Fruit fly (Drosophila melanogaster) ovary, adult (tissue): ENCODE measurements around the gene CG46059.

Source experiments
- CG17801 ChIP-seq: fragments of 200-800 bp; optimal IDR thresholded peaks from 2 replicates; lab custom pipeline; 2019; ENCODE audit warnings: missing biosample characterization, mild to moderate bottlenecking, missing genetic modification characterization, moderate library complexity; ENCODE audit not compliant: partially characterized antibody

CG46059 gene

DNA sequence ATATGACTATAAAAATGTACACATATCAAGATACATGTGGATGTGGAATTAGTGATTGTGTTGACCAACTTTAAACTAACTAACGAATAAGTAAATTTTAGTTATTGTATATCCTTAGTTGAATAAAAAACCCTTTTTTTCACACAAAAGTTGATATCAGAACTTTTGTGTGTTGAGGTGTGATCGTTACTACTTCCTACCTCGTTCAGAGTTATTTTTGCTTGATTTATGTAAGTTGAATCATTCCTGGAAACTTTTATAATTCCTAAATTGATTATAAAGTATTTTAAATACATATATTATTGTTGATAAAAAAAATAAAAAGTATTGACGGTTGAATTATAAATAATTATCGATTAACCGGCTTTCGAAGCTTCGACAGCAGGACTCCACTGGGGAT is at the start of gene CG46059:
Gene CG46059, minus strand, starts transcription at position 101 of the 400 bp plus-strand sequence.
- TF ChIP-seq CG17801 (GFP tag; lab: Kevin White, UChicago) = no peak

- TF ChIP-seq CG17801 (GFP tag; lab: Kevin White, UChicago) = no peak
Observed at dm6 chr2L:19233300-19233699, 49.7 kb upstream of the CG46059 start.

- no peak for TF ChIP-seq CG17801 (GFP tag; lab: Kevin White, UChicago)
Observed at dm6 chr2L:19230518-19230917, 46.9 kb upstream of the CG46059 start.

DNA sequence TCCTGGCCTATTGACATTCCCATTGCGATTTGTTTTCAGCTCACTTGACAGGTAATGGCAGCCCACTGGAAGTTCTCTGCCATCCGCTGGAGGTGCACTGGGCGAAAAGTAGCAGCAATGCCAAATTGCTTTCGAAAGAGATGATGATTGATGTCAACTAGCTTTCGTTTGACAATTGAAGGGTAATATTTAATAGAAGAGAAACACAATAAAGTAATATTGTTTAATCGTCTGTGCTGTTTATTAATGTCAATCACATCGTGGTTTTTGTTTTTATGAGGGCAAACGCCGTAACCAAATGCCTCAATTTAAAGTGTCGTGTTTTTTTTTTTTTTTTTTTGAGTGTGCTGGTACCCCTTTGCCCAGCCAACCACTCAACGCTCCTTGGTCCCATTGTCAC is 45.5 kb upstream of the CG46059 start:
- TF ChIP-seq CG17801 (GFP tag; lab: Kevin White, UChicago) = no peak

DNA sequence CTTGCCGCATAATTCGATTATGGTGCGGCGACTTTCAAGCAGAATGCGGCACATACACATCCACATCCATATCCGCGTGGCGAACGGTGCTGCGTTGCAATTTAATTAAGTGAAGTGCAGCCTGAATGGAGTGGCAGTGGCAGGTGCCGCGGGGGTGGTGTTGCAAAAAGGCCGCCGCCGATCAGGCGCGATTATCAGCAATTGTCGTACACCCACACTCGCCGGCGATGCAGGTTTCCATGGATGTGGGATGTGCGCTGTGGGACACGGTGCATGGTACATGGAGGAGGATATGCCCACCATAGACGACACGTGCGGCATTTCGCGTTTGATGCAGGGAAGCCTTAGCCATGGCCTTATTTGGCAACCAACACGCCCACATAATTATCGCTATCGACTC is 44.1 kb upstream of the CG46059 start:
- no peak for TF ChIP-seq CG17801 (GFP tag; lab: Kevin White, UChicago)

DNA sequence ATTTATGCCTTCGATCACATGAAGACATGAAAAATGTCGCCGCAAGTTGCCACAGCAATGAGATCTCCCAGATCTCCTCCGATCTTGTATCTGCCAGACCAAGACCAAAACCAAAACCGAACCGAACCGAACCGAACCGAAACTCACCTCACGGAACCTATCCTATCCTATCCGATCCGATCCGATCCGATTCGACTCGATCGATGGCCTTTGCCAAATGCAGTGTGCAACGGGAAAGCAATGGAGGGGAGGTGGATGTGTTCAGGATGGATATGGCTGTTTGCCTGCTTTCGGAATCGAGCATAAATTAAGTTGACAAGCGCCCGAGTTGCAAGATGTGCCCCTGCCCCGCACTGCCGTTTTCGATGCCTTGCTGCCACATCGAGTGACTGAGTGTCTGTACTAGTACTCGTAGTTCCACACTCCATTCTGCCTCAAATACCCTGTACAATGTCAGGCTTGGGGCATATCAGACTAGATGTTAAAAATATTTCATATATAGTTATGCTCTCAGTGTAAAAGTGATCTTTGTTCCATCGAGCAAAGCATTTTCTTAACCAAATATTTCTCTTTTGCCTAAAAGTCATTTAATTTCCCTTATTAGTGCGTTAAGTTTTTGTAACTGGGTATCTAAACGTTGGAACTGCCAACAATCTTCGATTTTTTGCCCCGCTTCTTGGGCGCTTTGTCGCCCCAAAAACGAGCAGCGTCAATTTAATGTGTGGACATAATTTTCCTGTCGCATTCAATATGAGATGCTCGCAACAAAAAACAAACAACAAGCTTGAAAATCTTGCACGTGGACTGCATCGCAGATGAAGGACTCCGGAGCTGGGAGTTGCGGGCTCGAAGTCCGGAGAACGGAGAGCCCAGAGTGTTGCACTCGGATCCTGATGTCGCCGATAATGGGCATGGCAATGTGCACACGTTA is 42.7 kb upstream of the CG46059 start:
- no peak for TF ChIP-seq CG17801 (GFP tag; lab: Kevin White, UChicago)

- no peak for TF ChIP-seq CG17801 (GFP tag; lab: Kevin White, UChicago)
Observed at dm6 chr2L:19222311-19222710, 38.7 kb upstream of the CG46059 start.

- no peak for TF ChIP-seq CG17801 (GFP tag; lab: Kevin White, UChicago)
Observed at dm6 chr2L:19220036-19220612, 36.5 kb upstream of the CG46059 start.

DNA sequence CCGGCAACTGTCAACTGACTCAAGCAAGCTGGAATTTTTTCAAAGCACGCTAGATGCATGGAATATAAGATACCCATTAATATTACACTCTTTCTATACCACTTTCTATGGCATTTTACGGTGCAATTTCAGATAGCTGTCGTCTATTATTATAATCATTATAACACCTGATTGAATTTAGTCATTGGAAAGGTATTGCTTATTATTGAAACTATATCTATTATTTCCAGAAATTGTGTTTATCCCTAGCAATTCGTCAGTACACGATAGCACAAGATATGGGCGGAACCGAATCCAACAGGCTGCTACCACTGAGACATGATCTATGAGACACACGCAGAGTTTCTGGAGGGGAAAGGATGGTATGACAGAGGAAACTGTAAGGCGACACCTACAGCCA is 35.9 kb upstream of the CG46059 start:
- TF ChIP-seq CG17801 (GFP tag; lab: Kevin White, UChicago) = no peak

dm6 chr2L:19217933-19218332 is 34.3 kb upstream of the CG46059 start:
- TF ChIP-seq CG17801 (GFP tag; lab: Kevin White, UChicago) = no peak

DNA sequence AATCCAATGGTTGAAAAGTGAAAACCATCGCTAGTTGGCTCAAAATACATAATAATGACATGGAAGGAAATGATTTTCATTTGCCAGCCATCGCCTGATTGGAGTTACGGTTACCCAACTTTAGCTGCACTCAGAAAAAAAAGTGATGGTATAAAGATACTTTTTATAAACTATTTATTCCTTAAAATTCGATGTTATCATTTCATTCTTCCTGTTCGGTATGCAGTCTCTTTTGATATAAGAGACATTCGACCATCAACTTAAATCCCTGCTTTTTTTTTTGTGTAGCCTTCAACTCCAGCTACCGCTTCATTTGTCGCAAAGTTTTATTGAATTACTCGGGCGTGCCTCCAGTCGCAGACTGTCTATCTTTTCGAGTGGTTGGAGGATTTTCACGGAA is 28.8 kb upstream of the CG46059 start:
- no peak for TF ChIP-seq CG17801 (GFP tag; lab: Kevin White, UChicago)

dm6 chr2L:19208874-19209273 is 25.3 kb upstream of the CG46059 start:
- no peak for TF ChIP-seq CG17801 (GFP tag; lab: Kevin White, UChicago)

- no peak for TF ChIP-seq CG17801 (GFP tag; lab: Kevin White, UChicago)
Observed at dm6 chr2L:19204546-19204945, 21.0 kb upstream of the CG46059 start.

- TF ChIP-seq CG17801 (GFP tag; lab: Kevin White, UChicago) = no peak
Observed at dm6 chr2L:19201841-19202240, 18.3 kb upstream of the CG46059 start.

- TF ChIP-seq CG17801 (GFP tag; lab: Kevin White, UChicago) = no peak
Observed at dm6 chr2L:19200211-19200610, 16.6 kb upstream of the CG46059 start.

DNA sequence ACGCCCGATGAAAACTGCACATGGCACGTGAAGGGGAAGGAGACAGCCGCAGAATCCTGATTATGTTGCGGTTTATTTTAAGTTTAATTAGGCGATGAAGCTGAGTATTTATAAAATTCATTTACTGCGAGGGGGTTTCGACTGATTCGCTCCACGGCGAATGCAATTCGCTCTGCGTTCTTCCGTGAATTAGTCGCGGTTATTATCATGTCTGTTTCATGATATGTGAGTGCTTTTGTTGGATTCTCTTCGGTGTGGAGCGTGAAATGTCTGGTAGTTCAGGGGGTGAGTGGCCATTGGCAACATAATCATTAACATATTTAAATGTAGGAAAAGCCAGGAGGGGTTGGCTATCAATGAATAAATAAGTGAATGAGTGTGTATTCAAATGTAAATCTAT is 14.8 kb upstream of the CG46059 start:
- TF ChIP-seq CG17801 (GFP tag; lab: Kevin White, UChicago) = no peak
